Worm (Caenorhabditis elegans) whole organism, L2 larva: ENCODE results near the gene Y59H11AM.4.

Experiments used
- elt-1 ChIP-seq: fragments of 150-350 bp; optimal IDR thresholded peaks from 2 replicates; lab custom pipeline; 2014; ENCODE audit warnings: missing biosample characterization, missing genetic modification characterization
- nhr-11 ChIP-seq: fragments of 150-350 bp; optimal IDR thresholded peaks from 2 replicates; lab custom pipeline; 2014; ENCODE audit warnings: missing biosample characterization, missing genetic modification characterization
- nhr-23 ChIP-seq: fragments of 150-350 bp; optimal IDR thresholded peaks from 2 replicates; lab custom pipeline; 2014; ENCODE audit warnings: missing biosample characterization, missing genetic modification reagents, missing genetic modification characterization
- unc-62 ChIP-seq: fragments of 150-350 bp; optimal IDR thresholded peaks from 2 replicates; lab custom pipeline; 2014; ENCODE audit warnings: missing biosample characterization, missing genetic modification reagents, missing genetic modification characterization
- ztf-4 ChIP-seq: fragments of 150-350 bp; optimal IDR thresholded peaks from 2 replicates; lab custom pipeline; 2014; ENCODE audit warnings: missing biosample characterization, missing genetic modification characterization

DNA sequence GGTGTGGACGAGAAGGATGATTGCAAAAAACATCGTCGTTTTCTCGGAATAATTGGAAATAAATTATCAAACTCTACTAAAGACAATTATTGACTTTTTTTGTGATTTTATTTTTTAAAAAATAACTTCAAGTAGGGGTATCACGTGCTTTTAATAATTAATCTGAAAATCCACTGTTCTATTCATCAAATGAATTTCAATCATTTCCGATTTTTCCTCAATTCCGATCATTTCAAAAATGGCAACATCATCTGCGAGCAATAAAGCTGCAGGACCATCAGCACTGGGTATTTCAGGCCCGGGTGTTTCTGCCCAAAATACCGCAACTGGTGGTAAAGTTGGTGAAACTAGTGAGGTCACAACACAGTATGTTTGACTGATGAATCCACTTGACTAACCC is 46.9 kb upstream of the Y59H11AM.4 start, which contains the start of the genes F42A9.7 and F42A9.3:
- TF ChIP-seq elt-1 (tag; lab: Kevin White, UChicago): no peak
- TF ChIP-seq nhr-11 (tag; lab: Kevin White, UChicago): no peak
- TF ChIP-seq ztf-4 (tag; lab: Kevin White, UChicago): no peak
- no peak for TF ChIP-seq unc-62 (GFP tag; lab: Kevin White, UChicago)
- no peak for TF ChIP-seq nhr-23 (tag; lab: Kevin White, UChicago)
